Fruit fly (Drosophila melanogaster): ENCODE measurements around the gene unc79.

- TF ChIP-seq Ets98B (GFP tag; IDR thresholded peaks at IDR 0.05) (no peak), EcR (GFP tag; optimal IDR thresholded peaks at IDR 0.05) (no peak), CG12605 (GFP tag; IDR thresholded peaks at IDR 0.05) (peak; percentile 60), CG17806 (tag; optimal IDR thresholded peaks at IDR 0.05) (peak; percentile 54), CG10348 (GFP tag; IDR thresholded peaks at IDR 0.05) (no peak), CG14655 (GFP tag; optimal IDR thresholded peaks at IDR 0.05) (peak; percentile 42), CG9948 (tag; optimal IDR thresholded peaks at IDR 0.05) (peak; percentile 57), CG13204 (GFP tag; optimal IDR thresholded peaks at IDR 0.05) (no peak), rn (GFP tag; IDR thresholded peaks at IDR 0.05) (no peak), CG32121 (GFP tag; IDR thresholded peaks at IDR 0.05) (no peak)
Observed at dm6 chr3R:19283514-19283913, 37.6 kb upstream of the unc79 start.
